Fruit fly (Drosophila melanogaster): Measurements from ENCODE around the gene RpL34b.

Gene RpL34b

DNA sequence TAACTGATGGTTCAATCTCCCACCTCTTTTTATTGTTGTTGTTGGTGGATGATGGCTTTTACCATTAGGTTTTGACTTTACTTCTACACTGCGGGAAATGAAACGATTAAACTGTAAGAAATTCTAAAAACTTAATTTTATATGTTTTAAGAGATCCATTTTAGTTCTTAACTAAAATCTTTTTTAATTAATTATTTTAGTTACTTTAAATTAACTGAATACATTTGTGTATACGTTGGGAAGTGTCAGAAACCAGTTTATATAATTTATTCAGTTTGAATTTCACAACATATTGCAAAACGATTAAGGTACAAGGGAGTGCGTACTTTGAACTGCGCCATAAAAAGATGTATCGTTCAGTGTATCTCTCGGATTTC is 47.8 kb downstream of the RpL34b start (continued):
- peak; percentile 81 for TF ChIP-seq spab (GFP tag; optimal IDR thresholded peaks at IDR 0.05)
- no peak for TF ChIP-seq CG11294 (GFP tag; IDR thresholded peaks at IDR 0.05)
- TF ChIP-seq CG10669 (GFP tag; optimal IDR thresholded peaks at IDR 0.05): peak; percentile 85
- TF ChIP-seq Ets96B (tag; optimal IDR thresholded peaks at IDR 0.05): peak; percentile 87
- no peak for TF ChIP-seq eg (GFP tag; IDR thresholded peaks at IDR 0.05)
- peak; percentile 77 for TF ChIP-seq CG11902 (GFP tag; optimal IDR thresholded peaks at IDR 0.05)
- peak; percentile 88 for TF ChIP-seq achi (GFP tag; optimal IDR thresholded peaks at IDR 0.05)
- TF ChIP-seq esn (GFP tag; optimal IDR thresholded peaks at IDR 0.05): peak; percentile 91

DNA sequence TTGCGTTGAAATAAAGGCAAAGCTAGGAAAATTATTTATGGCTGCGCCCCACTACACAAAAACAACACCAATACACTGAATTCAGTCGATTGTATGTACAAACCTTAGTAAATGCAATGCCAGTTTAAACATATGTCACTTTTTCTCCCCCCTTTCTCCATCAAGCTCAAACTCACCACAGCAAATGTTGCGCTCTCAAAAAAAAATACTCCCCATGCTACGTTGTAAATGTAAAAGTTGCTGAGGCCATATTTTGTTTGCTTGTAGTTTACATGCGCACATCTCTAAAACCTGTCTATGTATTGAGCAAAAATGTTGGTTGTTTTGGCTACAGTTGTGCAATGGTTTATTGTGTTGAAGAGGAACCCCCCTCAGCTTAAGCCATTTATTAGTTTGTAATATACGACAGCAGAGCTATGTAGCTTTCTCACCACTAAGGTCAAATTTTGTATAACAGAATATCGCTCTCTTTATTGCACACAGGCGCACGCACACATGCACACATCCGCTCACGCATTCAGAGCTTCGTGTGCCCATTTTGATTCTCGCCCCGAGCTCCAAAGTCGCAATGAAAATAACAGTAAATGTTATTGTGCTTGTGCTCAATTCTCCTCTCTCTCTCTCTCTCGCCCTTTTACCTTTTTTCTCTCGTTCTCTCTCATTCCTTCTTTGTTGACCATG is 48.3 kb downstream of the RpL34b start:
- TF ChIP-seq dsx (GFP tag; optimal IDR thresholded peaks at IDR 0.05; ENCODE audit: poor library complexity, severe bottlenecking): peak; percentile 14
- no peak for TF ChIP-seq CG9139 (GFP tag; optimal IDR thresholded peaks at IDR 0.05)

DNA sequence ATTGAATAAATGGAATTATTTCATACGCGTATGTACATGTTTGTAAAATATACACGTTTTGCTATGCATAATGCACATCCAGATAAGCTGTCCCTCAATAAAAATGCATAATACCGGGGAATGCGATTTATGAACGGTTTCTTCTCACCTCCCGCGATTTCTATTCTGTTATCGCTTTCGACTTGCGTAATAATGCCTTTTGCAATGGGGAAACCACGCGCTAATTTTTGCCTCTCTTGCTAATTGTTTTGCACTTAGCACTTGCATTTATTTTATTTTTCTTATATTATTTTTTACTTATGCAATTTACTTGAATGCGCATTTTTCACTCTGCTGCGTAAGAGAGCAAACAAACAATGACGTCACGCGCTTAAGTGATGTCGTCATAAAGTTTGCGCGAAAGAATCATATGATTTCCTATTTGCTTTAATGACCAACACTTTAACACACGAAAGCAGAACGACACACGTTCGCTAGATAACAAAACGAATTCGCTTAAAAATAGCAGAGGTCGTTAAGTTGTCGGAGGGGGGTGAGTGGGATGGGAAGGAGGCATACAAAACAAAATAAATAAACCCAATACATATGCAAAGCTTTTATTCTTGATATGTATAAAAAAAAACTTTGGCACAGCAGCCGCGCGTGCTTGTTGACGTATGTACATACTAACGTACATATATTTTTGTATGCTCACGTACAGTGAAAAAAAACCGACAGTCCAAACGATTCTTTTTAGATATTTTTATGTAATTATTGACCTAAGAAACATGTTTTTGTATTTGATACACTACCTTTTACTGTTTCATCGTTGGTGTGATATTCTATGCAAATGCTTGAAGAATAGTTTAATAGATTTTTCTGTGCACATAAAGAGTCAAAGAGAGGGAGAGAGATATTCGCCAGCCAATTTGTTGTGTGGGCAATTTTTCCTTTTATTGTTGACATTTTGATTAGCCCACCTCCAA is 49.3 kb downstream of the RpL34b start:
- TF ChIP-seq CG15336 (GFP tag; IDR thresholded peaks at IDR 0.05): no peak
- TF ChIP-seq Eip75B (GFP tag; optimal IDR thresholded peaks at IDR 0.05): peak; percentile 31
- TF ChIP-seq CG6276 (GFP tag; optimal IDR thresholded peaks at IDR 0.05): peak; percentile 54
- peak; percentile 25 for TF ChIP-seq Ets21C (GFP tag; optimal IDR thresholded peaks at IDR 0.05)
- peak; percentile 95 for TF ChIP-seq fkh (GFP tag; optimal IDR thresholded peaks at IDR 0.05)
- TF ChIP-seq CG6163 (GFP tag; IDR thresholded peaks at IDR 0.05): no peak
- peak; percentile 61 for TF ChIP-seq CG11762 (GFP tag; optimal IDR thresholded peaks at IDR 0.05; ENCODE audit: insufficient read depth)
- peak; percentile 10 for TF ChIP-seq CG9139 (GFP tag; optimal IDR thresholded peaks at IDR 0.05)
- TF ChIP-seq Eip78C (GFP tag): peak; percentile 91
- peak; percentile 89 for TF ChIP-seq Hr4 (GFP tag; optimal IDR thresholded peaks at IDR 0.05)
- peak; percentile 83 for TF ChIP-seq net (GFP tag; optimal IDR thresholded peaks at IDR 0.05)
- peak; percentile 58 for TF ChIP-seq CG8632 (GFP tag; optimal IDR thresholded peaks at IDR 0.05)
- TF ChIP-seq OdsH (GFP tag; optimal IDR thresholded peaks at IDR 0.05): peak; percentile 76
- TF ChIP-seq ss (GFP tag; optimal IDR thresholded peaks at IDR 0.05): peak in 1 of 2 experiments; percentile 25
- peak; percentile 74 for TF ChIP-seq pdm3 (GFP tag; optimal IDR thresholded peaks at IDR 0.05)
- TF ChIP-seq fd85E (GFP tag; optimal IDR thresholded peaks at IDR 0.05): peak; percentile 44
- peak; percentile 17 for TF ChIP-seq lz (GFP tag; optimal IDR thresholded peaks at IDR 0.05)
- TF ChIP-seq CG6808 (GFP tag; optimal IDR thresholded peaks at IDR 0.05): peak; percentile 33
- peak; percentile 4 for TF ChIP-seq CG6792 (GFP tag; optimal IDR thresholded peaks at IDR 0.05)
- TF ChIP-seq Met (GFP tag; optimal IDR thresholded peaks at IDR 0.05): peak; percentile 68
- peak; percentile 18 for TF ChIP-seq Eip93F (GFP tag; optimal IDR thresholded peaks at IDR 0.05)
- peak; percentile 29 for TF ChIP-seq CG3032 (tag; optimal IDR thresholded peaks at IDR 0.05)
- no peak for TF ChIP-seq Hr38 (GFP tag; optimal IDR thresholded peaks at IDR 0.05)
- TF ChIP-seq svp (GFP tag): peak; percentile 72
- peak; percentile 57 for TF ChIP-seq topi (GFP tag; optimal IDR thresholded peaks at IDR 0.05)
- TF ChIP-seq CG32006 (GFP tag; optimal IDR thresholded peaks at IDR 0.05): peak; percentile 88
- peak; percentile 60 for TF ChIP-seq Smox (GFP tag; optimal IDR thresholded peaks at IDR 0.05)
- peak; percentile 45 for TF ChIP-seq cyc (GFP tag; optimal IDR thresholded peaks at IDR 0.05)
- peak; percentile 63 for TF ChIP-seq CG4318 (GFP tag; optimal IDR thresholded peaks at IDR 0.05)
- TF ChIP-seq Gug (GFP tag; IDR thresholded peaks at IDR 0.05): no peak
- no peak for TF ChIP-seq dsx (GFP tag; optimal IDR thresholded peaks at IDR 0.05; ENCODE audit: poor library complexity, severe bottlenecking)
- peak; percentile 58 for TF ChIP-seq Ets96B (tag; optimal IDR thresholded peaks at IDR 0.05)
- 0 out of 3 replicates have a peak, but pooled peaks have one; percentile 19 for TF ChIP-seq CG8119 (GFP tag; IDR thresholded peaks at IDR 0.05)
- TF ChIP-seq fd59A (GFP tag; optimal IDR thresholded peaks at IDR 0.05): peak; percentile 28
- TF ChIP-seq CG1621 (tag; optimal IDR thresholded peaks at IDR 0.05): peak; percentile 17
- TF ChIP-seq CG8319 (GFP tag; optimal IDR thresholded peaks at IDR 0.05): no peak
- TF ChIP-seq eg (GFP tag; IDR thresholded peaks at IDR 0.05): no peak
- TF ChIP-seq CG11902 (GFP tag; optimal IDR thresholded peaks at IDR 0.05): peak; percentile 10
- peak; percentile 63 for TF ChIP-seq Sox102F (GFP tag; optimal IDR thresholded peaks at IDR 0.05)
